Worm (Caenorhabditis elegans): ENCODE results near the gene nfx-1.

Gene nfx-1

DNA sequence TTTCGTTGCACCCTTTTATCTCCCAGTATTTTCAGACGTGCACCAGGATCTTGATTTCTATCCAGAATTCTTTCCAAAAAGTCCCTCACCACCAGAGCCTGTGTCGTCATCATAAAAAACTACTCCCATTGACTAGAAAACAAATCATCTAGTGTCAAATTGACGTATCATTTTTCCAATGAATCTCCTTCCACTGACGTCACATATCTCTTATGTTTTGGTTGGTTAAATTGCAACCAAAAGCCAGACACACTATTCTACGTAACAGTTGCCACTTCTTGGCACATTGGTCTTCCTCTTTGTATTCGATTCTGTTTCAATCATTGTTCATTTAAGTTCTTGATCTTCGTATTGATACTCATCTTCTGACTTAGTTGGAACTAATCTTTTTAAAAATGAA is 22.9 kb downstream of the nfx-1 start (continued):
- no peak for TF ChIP-seq egl-27 (tag; optimal IDR thresholded peaks at IDR 0.05)
- no peak for TF ChIP-seq unc-62 (GFP tag; optimal IDR thresholded peaks at IDR 0.05)
- no peak for TF ChIP-seq lin-15B (tag; optimal IDR thresholded peaks at IDR 0.05)
- no peak for TF ChIP-seq mef-2 (tag; optimal IDR thresholded peaks at IDR 0.05)
- no peak for TF ChIP-seq nhr-47 (tag; optimal IDR thresholded peaks at IDR 0.05)
- no peak for TF ChIP-seq lin-13 (GFP tag; optimal IDR thresholded peaks at IDR 0.05)
- no peak for TF ChIP-seq nhr-20 (tag; optimal IDR thresholded peaks at IDR 0.05)
- no peak for TF ChIP-seq unc-98 (GFP tag; IDR thresholded peaks at IDR 0.05)
- TF ChIP-seq nhr-85 (tag), result no peak
- TF ChIP-seq skn-1 (tag; optimal IDR thresholded peaks at IDR 0.05), result no peak
- no peak for TF ChIP-seq aly-2 (tag; optimal IDR thresholded peaks at IDR 0.05)
- TF ChIP-seq alr-1 (tag; optimal IDR thresholded peaks at IDR 0.05; ENCODE audit: borderline replicate concordance), result no peak
- no peak for TF ChIP-seq fkh-4 (tag; optimal IDR thresholded peaks at IDR 0.05; ENCODE audit: borderline replicate concordance)
- TF ChIP-seq nhr-90 (tag; optimal IDR thresholded peaks at IDR 0.05; ENCODE audit: poor library complexity), result no peak
- TF ChIP-seq pag-3 (tag; optimal IDR thresholded peaks at IDR 0.05; ENCODE audit: borderline replicate concordance, insufficient read depth), result no peak
- TF ChIP-seq nhr-76 (tag; optimal IDR thresholded peaks at IDR 0.05), result no peak
- TF ChIP-seq isw-1 (GFP tag; IDR thresholded peaks at IDR 0.05), result no peak
- TF ChIP-seq ces-1 (GFP tag; optimal IDR thresholded peaks at IDR 0.05), result no peak
- no peak for TF ChIP-seq pax-3 (tag; optimal IDR thresholded peaks at IDR 0.05)
- TF ChIP-seq unc-86 (tag; optimal IDR thresholded peaks at IDR 0.05), result no peak
- peak; percentile 16 for TF ChIP-seq tbx-2 (tag; optimal IDR thresholded peaks at IDR 0.05)
- peak; percentile 13 for TF ChIP-seq xbp-1 (tag; optimal IDR thresholded peaks at IDR 0.05)
- no peak for TF ChIP-seq lir-3 (tag; optimal IDR thresholded peaks at IDR 0.05; ENCODE audit: poor library complexity)
- no peak for TF ChIP-seq lin-35 (GFP tag; optimal IDR thresholded peaks at IDR 0.05)
- no peak for TF ChIP-seq pqm-1 (tag; optimal IDR thresholded peaks at IDR 0.05)
- no peak for TF ChIP-seq snpc-4 (tag; optimal IDR thresholded peaks at IDR 0.05)
- no peak for TF ChIP-seq egl-13 (tag; optimal IDR thresholded peaks at IDR 0.05)
- no peak for TF ChIP-seq nhr-11 (tag; optimal IDR thresholded peaks at IDR 0.05)
- TF ChIP-seq Y116A8C.19 (tag; optimal IDR thresholded peaks at IDR 0.05; ENCODE audit: borderline replicate concordance), result no peak
- TF ChIP-seq lin-14 (GFP tag; optimal IDR thresholded peaks at IDR 0.05), result peak; percentile 57
- no peak for TF ChIP-seq mab-9 (GFP tag; IDR thresholded peaks at IDR 0.05)
- no peak for TF ChIP-seq nhr-28 (tag; optimal IDR thresholded peaks at IDR 0.05)
- TF ChIP-seq F16B12.6 (tag; optimal IDR thresholded peaks at IDR 0.05), result no peak
- TF ChIP-seq swsn-7 (tag; optimal IDR thresholded peaks at IDR 0.05), result no peak
- TF ChIP-seq hlh-4 (tag; optimal IDR thresholded peaks at IDR 0.05), result no peak
- TF ChIP-seq jun-1 (tag; optimal IDR thresholded peaks at IDR 0.05), result no peak
- TF ChIP-seq tlp-1 (tag; optimal IDR thresholded peaks at IDR 0.05), result no peak
- TF ChIP-seq nhr-77 (tag; optimal IDR thresholded peaks at IDR 0.05), result no peak
- no peak for TF ChIP-seq mep-1 (tag; optimal IDR thresholded peaks at IDR 0.05)
- TF ChIP-seq nhr-237 (tag; optimal IDR thresholded peaks at IDR 0.05), result no peak
- TF ChIP-seq dsc-1 (tag; optimal IDR thresholded peaks at IDR 0.05), result no peak
- no peak for TF ChIP-seq unc-30 (tag; optimal IDR thresholded peaks at IDR 0.05)
- TF ChIP-seq blmp-1 (tag; optimal IDR thresholded peaks at IDR 0.05), result no peak
- no peak for TF ChIP-seq sox-4 (tag; optimal IDR thresholded peaks at IDR 0.05)
- peak; percentile 65 for TF ChIP-seq nhr-19 (GFP tag; conservative IDR thresholded peaks at IDR 0.05)
- no peak for TF ChIP-seq sptf-1 (tag; optimal IDR thresholded peaks at IDR 0.05)
- TF ChIP-seq vab-15 (tag; optimal IDR thresholded peaks at IDR 0.05), result no peak
